Worm (Caenorhabditis elegans) whole organism, L2 larva: ENCODE measurements around the gene T05A10.6.

Source experiments
- C34F6.9 ChIP-seq: fragments of 150-350 bp; optimal IDR thresholded peaks from 2 replicates; lab custom pipeline; 2014; ENCODE audit warnings: missing biosample characterization, missing genetic modification characterization
- R02D3.7 ChIP-seq: fragments of 150-350 bp; optimal IDR thresholded peaks from 2 replicates; lab custom pipeline; 2014; ENCODE audit warnings: missing biosample characterization, missing genetic modification characterization
- Y55F3AM.14 ChIP-seq: fragments of 200-800 bp; sonication (Bioruptor generic); optimal IDR thresholded peaks from 2 replicates; lab custom pipeline; 2018; ENCODE audit warnings: mild to moderate bottlenecking, missing genetic modification characterization, missing compliant biosample characterization
- ZK546.5 ChIP-seq: sonication (generic microtip); optimal IDR thresholded peaks from 2 replicates; lab custom pipeline; 2017; ENCODE audit warnings: missing biosample characterization, missing genetic modification characterization
- alr-1 ChIP-seq: fragments of 150-350 bp; optimal IDR thresholded peaks from 2 replicates; lab custom pipeline; 2014; ENCODE audit warnings: missing biosample characterization, missing genetic modification characterization
- aly-2 ChIP-seq: fragments of 150-350 bp; optimal IDR thresholded peaks from 2 replicates; lab custom pipeline; 2014; ENCODE audit warnings: missing biosample characterization, missing genetic modification characterization
- ama-1 ChIP-seq: fragments of 150-350 bp; optimal IDR thresholded peaks from 2 replicates; lab custom pipeline; 2018; ENCODE audit warnings: inconsistent platforms
- blmp-1 ChIP-seq: sonication (generic microtip); optimal IDR thresholded peaks from 2 replicates; lab custom pipeline; 2017; ENCODE audit warnings: missing genetic modification characterization, mild to moderate bottlenecking, missing compliant biosample characterization, antibody characterized with exemption, moderate library complexity; ENCODE audit not compliant: insufficient read depth
- ceh-16 ChIP-seq: fragments of 150-350 bp; optimal IDR thresholded peaks from 2 replicates; lab custom pipeline; 2014; ENCODE audit warnings: missing biosample characterization, missing genetic modification characterization
- ceh-82 ChIP-seq: fragments of 150-350 bp; optimal IDR thresholded peaks from 2 replicates; lab custom pipeline; 2014; ENCODE audit warnings: missing biosample characterization, missing genetic modification characterization
- crh-2 ChIP-seq: sonication (generic microtip); optimal IDR thresholded peaks from 2 replicates; lab custom pipeline; 2017; ENCODE audit warnings: missing biosample characterization, missing genetic modification characterization
- egl-27 ChIP-seq: sonication (generic microtip); optimal IDR thresholded peaks from 3 replicates; lab custom pipeline; 2017; ENCODE audit warnings: missing biosample characterization, missing genetic modification reagents, missing genetic modification characterization
- elt-1 ChIP-seq: fragments of 150-350 bp; optimal IDR thresholded peaks from 2 replicates; lab custom pipeline; 2014; ENCODE audit warnings: missing biosample characterization, missing genetic modification characterization
- fos-1 ChIP-seq: fragments of 150-350 bp; optimal IDR thresholded peaks from 2 replicates; lab custom pipeline; 2014; ENCODE audit warnings: missing biosample characterization, missing genetic modification characterization
- lin-13 ChIP-seq: fragments of 150-350 bp; optimal IDR thresholded peaks from 2 replicates; lab custom pipeline; 2014; ENCODE audit warnings: missing biosample characterization, missing genetic modification reagents, missing genetic modification characterization
- lin-39 ChIP-seq: fragments of 150-350 bp; optimal IDR thresholded peaks from 2 replicates; lab custom pipeline; 2014; ENCODE audit warnings: missing biosample characterization, missing genetic modification reagents, missing genetic modification characterization
- lsy-2 ChIP-seq, 2 experiments: fragments of 150-350 bp in 1 of 2; sonication (generic microtip) in 1 of 2; optimal IDR thresholded peaks; 2 replicates each; lab custom pipeline; 2014 to 2017; ENCODE audit warnings: missing biosample characterization in 2 of 2, missing genetic modification characterization in 2 of 2
- mab-5 ChIP-seq: fragments of 150-350 bp; optimal IDR thresholded peaks from 2 replicates; lab custom pipeline; 2014; ENCODE audit warnings: missing biosample characterization, missing genetic modification characterization
- mdl-1 ChIP-seq, 2 experiments: fragments of 150-350 bp in 1 of 2; sonication (generic microtip) in 1 of 2; optimal IDR thresholded peaks; 2 replicates each; lab custom pipeline; 2017; ENCODE audit warnings: missing biosample characterization in 2 of 2, missing genetic modification characterization in 2 of 2
- nhr-10 ChIP-seq: sonication (generic microtip); optimal IDR thresholded peaks from 2 replicates; lab custom pipeline; 2017; ENCODE audit warnings: missing biosample characterization, missing genetic modification characterization
- nhr-11 ChIP-seq: fragments of 150-350 bp; optimal IDR thresholded peaks from 2 replicates; lab custom pipeline; 2014; ENCODE audit warnings: missing biosample characterization, missing genetic modification characterization
- nhr-12 ChIP-seq: fragments of 150-350 bp; optimal IDR thresholded peaks from 2 replicates; lab custom pipeline; 2014; ENCODE audit warnings: missing biosample characterization, missing genetic modification characterization
- nhr-129 ChIP-seq: fragments of 150-350 bp; optimal IDR thresholded peaks from 2 replicates; lab custom pipeline; 2014; ENCODE audit warnings: missing biosample characterization, missing genetic modification characterization
- nhr-23 ChIP-seq: fragments of 150-350 bp; optimal IDR thresholded peaks from 2 replicates; lab custom pipeline; 2014; ENCODE audit warnings: missing biosample characterization, missing genetic modification reagents, missing genetic modification characterization
- nhr-237 ChIP-seq: fragments of 150-350 bp; optimal IDR thresholded peaks from 2 replicates; lab custom pipeline; 2014; ENCODE audit warnings: missing biosample characterization, missing genetic modification characterization
- nhr-25 ChIP-seq: fragments of 150-350 bp; sonication (generic microtip); optimal IDR thresholded peaks from 3 replicates; lab custom pipeline; 2014; ENCODE audit warnings: missing biosample characterization, missing genetic modification characterization
- peb-1 ChIP-seq: fragments of 150-350 bp; optimal IDR thresholded peaks from 2 replicates; lab custom pipeline; 2014; ENCODE audit warnings: missing biosample characterization, missing genetic modification characterization
- sem-4 ChIP-seq: fragments of 150-350 bp; optimal IDR thresholded peaks from 2 replicates; lab custom pipeline; 2014; ENCODE audit warnings: missing biosample characterization, missing genetic modification reagents, missing genetic modification characterization
- skn-1 ChIP-seq: sonication (generic microtip); optimal IDR thresholded peaks from 2 replicates; lab custom pipeline; 2017; ENCODE audit warnings: missing biosample characterization, missing genetic modification characterization
- sma-3 ChIP-seq: sonication (generic microtip); optimal IDR thresholded peaks from 2 replicates; lab custom pipeline; 2016; ENCODE audit warnings: missing genetic modification reagents, missing genetic modification characterization, missing compliant biosample characterization
- unc-39 ChIP-seq: fragments of 150-350 bp; optimal IDR thresholded peaks from 2 replicates; lab custom pipeline; 2014; ENCODE audit warnings: missing biosample characterization, missing genetic modification characterization
- unc-55 ChIP-seq: fragments of 150-350 bp; sonication (generic microtip); optimal IDR thresholded peaks from 3 replicates; lab custom pipeline; 2014; ENCODE audit warnings: missing biosample characterization, missing genetic modification reagents, missing genetic modification characterization
- unc-62 ChIP-seq: fragments of 150-350 bp; optimal IDR thresholded peaks from 2 replicates; lab custom pipeline; 2014; ENCODE audit warnings: missing biosample characterization, missing genetic modification reagents, missing genetic modification characterization
- zag-1 ChIP-seq: fragments of 150-350 bp; optimal IDR thresholded peaks from 2 replicates; lab custom pipeline; 2014; ENCODE audit warnings: missing biosample characterization, missing genetic modification characterization
- ztf-1 ChIP-seq: fragments of 200-800 bp; sonication (Bioruptor generic); conservative IDR thresholded peaks from 2 replicates; pipeline ENCODE4 v1.3.6; 2022; ENCODE audit warnings: missing genetic modification characterization, missing compliant biosample characterization
- ztf-11 ChIP-seq: sonication (generic microtip); optimal IDR thresholded peaks from 2 replicates; lab custom pipeline; 2017; ENCODE audit warnings: missing biosample characterization, missing genetic modification characterization
- ztf-4 ChIP-seq: fragments of 150-350 bp; optimal IDR thresholded peaks from 2 replicates; lab custom pipeline; 2014; ENCODE audit warnings: missing biosample characterization, missing genetic modification characterization

T05A10.6 gene

ce11 chrX:10821160-10821559 lies 26.6 kb upstream of the T05A10.6 start (continued):
- TF ChIP-seq elt-1 (tag; lab: Kevin White, UChicago) (no peak), nhr-25 (tag; lab: Kevin White, UChicago) (no peak), Y55F3AM.14 (GFP tag; lab: Kevin White, UChicago) (no peak), aly-2 (tag; lab: Kevin White, UChicago) (no peak), unc-62 (no peak), ZK546.5 (tag; lab: Kevin White, UChicago) (no peak), lin-13 (GFP tag; lab: Kevin White, UChicago) (no peak), peb-1 (no peak), nhr-237 (no peak), C34F6.9 (tag; lab: Kevin White, UChicago) (peak; percentile 15), ama-1 (lab: Kevin White, UChicago) (no peak), blmp-1 (tag; lab: Kevin White, UChicago) (no peak), unc-39 (tag; lab: Kevin White, UChicago) (no peak), ztf-4 (tag; lab: Kevin White, UChicago) (no peak), lsy-2 (tag; optimal IDR thresholded peaks at IDR 0.05; lab: Kevin White, UChicago) (no peak), ceh-82 (tag; lab: Kevin White, UChicago) (no peak), nhr-10 (tag; lab: Kevin White, UChicago) (no peak), ceh-16 (no peak), nhr-129 (peak; percentile 80), unc-55 (GFP tag; lab: Kevin White, UChicago) (peak; percentile 66), alr-1 (tag; lab: Kevin White, UChicago) (no peak), lin-39 (tag; lab: Kevin White, UChicago) (no peak), ztf-1 (GFP tag; lab: Robert Waterston, UW) (no peak)

- TF ChIP-seq Y55F3AM.14 (GFP tag; lab: Kevin White, UChicago), result no peak
- no peak for TF ChIP-seq sma-3 (GFP tag; lab: Kevin White, UChicago)
- TF ChIP-seq ama-1 (lab: Kevin White, UChicago), result no peak
- TF ChIP-seq R02D3.7 (tag; lab: Kevin White, UChicago), result no peak
- TF ChIP-seq fos-1, result no peak
- TF ChIP-seq crh-2 (tag; lab: Kevin White, UChicago), result no peak
- no peak for TF ChIP-seq nhr-23 (tag; lab: Kevin White, UChicago)
- TF ChIP-seq, all 48 proteins: peak for 0
Observed at ce11 chrX:10820511-10820910, 26.0 kb upstream of the T05A10.6 start, which contains the start of gene F31B12.3. TSS of gene F31B12.3 (minus strand) at chrX:10820611.

- TF ChIP-seq unc-39 (tag; lab: Kevin White, UChicago) (no peak), zag-1 (tag; lab: Kevin White, UChicago) (no peak), skn-1 (no peak), nhr-11 (tag; lab: Kevin White, UChicago) (no peak), ceh-16 (no peak), unc-55 (GFP tag; lab: Kevin White, UChicago) (no peak)
Observed at ce11 chrX:10804441-10804840, 9.9 kb upstream of the T05A10.6 start, which contains the start of gene F31B12.4. TSS of gene F31B12.4 (plus strand) at chrX:10804741.

ce11 chrX:10792435-10792834 lies 2.1 kb downstream of the T05A10.6 start, which contains the start of gene vap-2:
TSS of gene vap-2 (minus strand) at chrX:10792535.
- no peak for TF ChIP-seq mab-5 (tag; lab: Kevin White, UChicago)

- no peak for TF ChIP-seq egl-27 (tag; lab: Kevin White, UChicago)
- TF ChIP-seq ztf-11 (tag; lab: Kevin White, UChicago), result no peak
- TF ChIP-seq mdl-1 (tag; optimal IDR thresholded peaks at IDR 0.05; lab: Kevin White, UChicago), result no peak
- TF ChIP-seq nhr-12, result no peak
- no peak for TF ChIP-seq nhr-11 (tag; lab: Kevin White, UChicago)
- no peak for TF ChIP-seq sem-4 (tag; lab: Kevin White, UChicago)
- TF ChIP-seq aly-2 (tag; lab: Kevin White, UChicago), result no peak
- no peak for TF ChIP-seq nhr-237
- no peak for TF ChIP-seq nhr-25 (tag; lab: Kevin White, UChicago)
- TF ChIP-seq zag-1 (tag; lab: Kevin White, UChicago), result no peak
- no peak for TF ChIP-seq unc-55 (GFP tag; lab: Kevin White, UChicago)
- no peak for TF ChIP-seq elt-1 (tag; lab: Kevin White, UChicago)
- TF ChIP-seq unc-39 (tag; lab: Kevin White, UChicago), result no peak
- TF ChIP-seq sma-3 (GFP tag; lab: Kevin White, UChicago), result no peak
Observed at ce11 chrX:10787203-10787602, 7.3 kb downstream of the T05A10.6 start, which contains the start of gene ttr-14. TSS of gene ttr-14 (plus strand) at chrX:10787503.
